Worm (Caenorhabditis elegans): ENCODE results near the gene ZK418.13.
A peak's percentile ranks its signal among the peaks of the same experiment; 100 is the strongest.

ZK418.13 gene

ce11 chrIII:7111793-7112192 is 35.5 kb upstream of the ZK418.13 start, which contains the start of gene B0280.7:
Gene B0280.7, minus strand, starts transcription at chrIII:7111893.
- TF ChIP-seq lin-26 (GFP tag; IDR thresholded peaks at IDR 0.05): 0 out of 2 replicates have a peak, but pooled peaks have one; percentile 18
- TF ChIP-seq nhr-90 (tag; optimal IDR thresholded peaks at IDR 0.05): no peak
- TF ChIP-seq attf-3 (GFP tag; conservative IDR thresholded peaks at IDR 0.05): no peak

DNA sequence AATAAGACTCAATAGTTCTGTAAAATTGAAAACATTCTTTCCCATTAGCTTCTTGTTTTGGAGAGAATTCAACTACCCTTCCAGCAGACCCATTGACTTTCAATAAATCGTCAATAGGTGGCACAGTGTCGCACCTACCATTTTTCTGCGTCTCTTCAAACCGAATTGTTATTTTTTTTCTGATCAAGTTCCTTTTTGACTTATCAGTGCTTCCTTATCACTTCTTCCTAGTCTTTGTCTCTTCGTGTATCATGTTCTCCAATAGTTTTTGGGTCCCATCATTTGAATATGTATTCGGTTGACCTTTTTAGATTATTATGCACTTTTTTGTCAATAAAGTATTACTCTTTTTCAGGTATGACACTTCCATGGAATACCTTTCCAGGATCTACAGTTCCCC is 31.7 kb upstream of the ZK418.13 start, which contains the start of gene odd-1:
Gene odd-1, plus strand, starts transcription at position 349 of the 400 bp plus-strand sequence.
- peak; percentile 39 for TF ChIP-seq nhr-80 (tag; optimal IDR thresholded peaks at IDR 0.05)
- TF ChIP-seq B0035.1 (tag; optimal IDR thresholded peaks at IDR 0.05): no peak

DNA sequence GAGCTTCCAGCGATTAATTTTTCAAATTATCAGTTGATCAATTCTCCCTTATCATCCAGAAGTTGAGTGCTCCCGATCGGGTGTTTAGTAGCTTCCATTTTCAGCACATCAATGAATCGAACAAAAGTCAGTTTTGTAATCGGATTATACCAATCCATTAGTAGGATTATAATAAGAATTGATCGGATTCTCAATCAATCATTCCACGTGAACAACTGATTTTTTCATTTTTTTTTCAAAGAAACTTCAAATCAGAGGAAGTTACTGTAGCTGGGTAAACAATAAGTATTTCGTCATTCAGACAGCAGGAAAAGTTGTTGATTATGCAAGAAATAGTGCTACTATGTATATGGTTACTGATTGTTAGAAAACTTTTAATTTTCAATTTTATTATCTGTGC is 30.6 kb upstream of the ZK418.13 start:
- TF ChIP-seq snpc-3.4 (tag; optimal IDR thresholded peaks at IDR 0.05) (no peak), nhr-80 (tag; optimal IDR thresholded peaks at IDR 0.05) (peak; percentile 67), hmg-20 (GFP tag; IDR thresholded peaks at IDR 0.05) (no peak), aptf-2 (GFP tag; conservative IDR thresholded peaks at IDR 0.05) (no peak), ceh-27 (GFP tag; optimal IDR thresholded peaks at IDR 0.05) (no peak), F49E8.2 (tag; optimal IDR thresholded peaks at IDR 0.05; ENCODE audit: insufficient read depth) (no peak), pha-4 (tag; optimal IDR thresholded peaks at IDR 0.05) (no peak), cebp-1 (GFP tag; IDR thresholded peaks at IDR 0.05) (no peak), cebp-1 (tag; optimal IDR thresholded peaks at IDR 0.05) (peak; percentile 52)

ce11 chrIII:7103940-7104440 is 27.7 kb upstream of the ZK418.13 start, which contains the start of gene cpg-2:
Gene cpg-2, minus strand, starts transcription at chrIII:7103990.
- TF ChIP-seq madf-8 (GFP tag; conservative IDR thresholded peaks at IDR 0.05) (peak; percentile 99), chd-7 (tag; optimal IDR thresholded peaks at IDR 0.05) (no peak), ceh-91 (GFP tag; IDR thresholded peaks at IDR 0.05) (peak; percentile 98), F49E8.2 (tag; optimal IDR thresholded peaks at IDR 0.05; ENCODE audit: insufficient read depth) (peak; percentile 95), mxl-1 (tag; optimal IDR thresholded peaks at IDR 0.05) (no peak), lir-1 (GFP tag; conservative IDR thresholded peaks at IDR 0.05) (peak; percentile 76), somi-1 (GFP tag; optimal IDR thresholded peaks at IDR 0.05) (no peak), atf-7 (tag; optimal IDR thresholded peaks at IDR 0.05) (no peak), Y53F4B.3 (GFP tag; IDR thresholded peaks at IDR 0.05) (no peak), Y53G8AR.9 (GFP tag; conservative IDR thresholded peaks at IDR 0.05) (peak; percentile 73; the same call in 1 of the 2 replicates), F33H1.4 (GFP tag; IDR thresholded peaks at IDR 0.05) (peak; percentile 85), xnd-1 (tag; optimal IDR thresholded peaks at IDR 0.05) (peak; percentile 97), madf-6 (GFP tag; IDR thresholded peaks at IDR 0.05) (peak; percentile 100), ceh-100 (GFP tag; IDR thresholded peaks at IDR 0.05) (no peak), ekl-4 (GFP tag; IDR thresholded peaks at IDR 0.05) (peak; percentile 81), ztf-25 (GFP tag; IDR thresholded peaks at IDR 0.05) (no peak), ztf-18 (tag; optimal IDR thresholded peaks at IDR 0.05) (peak; percentile 21), cebp-2 (GFP tag; IDR thresholded peaks at IDR 0.05) (no peak), T26A5.8 (tag; optimal IDR thresholded peaks at IDR 0.05) (no peak), rcor-1 (GFP tag; IDR thresholded peaks at IDR 0.05) (peak; percentile 91), ccch-3 (GFP tag; optimal IDR thresholded peaks at IDR 0.05) (no peak), nfya-1 (tag; optimal IDR thresholded peaks at IDR 0.05; ENCODE audit: borderline replicate concordance, insufficient read depth) (no peak), pha-4 (tag; optimal IDR thresholded peaks at IDR 0.05) (no peak), Y67H2A.10 (GFP tag; conservative IDR thresholded peaks at IDR 0.05) (no peak), B0261.1 (tag; optimal IDR thresholded peaks at IDR 0.05) (no peak), rec-8 (tag; optimal IDR thresholded peaks at IDR 0.05) (no peak), F10E7.11 (tag; optimal IDR thresholded peaks at IDR 0.05) (no peak), attf-3 (GFP tag; conservative IDR thresholded peaks at IDR 0.05) (peak; percentile 24; the same call in 1 of the 2 replicates), sptf-2 (GFP tag; optimal IDR thresholded peaks at IDR 0.05) (no peak), mes-4 (tag; optimal IDR thresholded peaks at IDR 0.05) (no peak), nhr-120 (GFP tag; IDR thresholded peaks at IDR 0.05) (no peak), madf-3 (GFP tag; IDR thresholded peaks at IDR 0.05) (peak; percentile 91), B0019.2 (GFP tag; conservative IDR thresholded peaks at IDR 0.05) (peak; percentile 80)

Measured in whole organism, young adult.